Worm (Caenorhabditis elegans) whole organism, late embryonic: ENCODE data around the gene ZC412.3.

Source experiments
- ama-1 ChIP-seq: fragments of 150-350 bp; optimal IDR thresholded peaks from 2 replicates; lab custom pipeline; 2014
- dmd-4 ChIP-seq: sonication (generic microtip); optimal IDR thresholded peaks from 2 replicates; lab custom pipeline; 2016; ENCODE audit warnings: borderline replicate concordance, missing genetic modification characterization, missing compliant biosample characterization
- hlh-30 ChIP-seq: sonication (generic microtip); optimal IDR thresholded peaks from 2 replicates; lab custom pipeline; 2017; ENCODE audit warnings: antibody characterized with exemption, missing genetic modification characterization, missing compliant biosample characterization; ENCODE audit not compliant: insufficient read depth
- nfya-1 ChIP-seq: sonication (generic microtip); optimal IDR thresholded peaks from 2 replicates; lab custom pipeline; 2017; ENCODE audit warnings: missing genetic modification characterization, mild to moderate bottlenecking, missing compliant biosample characterization, antibody characterized with exemption, moderate library complexity
- tbx-7 ChIP-seq: sonication (generic microtip); optimal IDR thresholded peaks from 2 replicates; lab custom pipeline; 2016; ENCODE audit warnings: missing genotype, missing genetic modification characterization, missing compliant biosample characterization
- unc-86 ChIP-seq: sonication (generic microtip); optimal IDR thresholded peaks from 2 replicates; lab custom pipeline; 2016; ENCODE audit warnings: missing genetic modification characterization, missing compliant biosample characterization

- TF ChIP-seq dmd-4 (tag; lab: Kevin White, UChicago): no peak
- no peak for TF ChIP-seq unc-86 (tag; lab: Kevin White, UChicago)
- no peak for TF ChIP-seq nfya-1 (tag; lab: Kevin White, UChicago)
- no peak for TF ChIP-seq ama-1 (lab: Kevin White, UChicago)
- TF ChIP-seq hlh-30 (tag; lab: Kevin White, UChicago): no peak
- TF ChIP-seq tbx-7 (tag; lab: Kevin White, UChicago): no peak
Observed at ce11 chrV:14910758-14911157, 39.4 kb upstream of the ZC412.3 start.
